Fruit fly (Drosophila melanogaster) Kc167 (cell line): Measurements from ENCODE around the gene Pat1.

ENCODE experiments used
- Sin3A ChIP-seq: fragments of >200 bp; optimal IDR thresholded peaks from 2 replicates; lab custom pipeline; 2018; ENCODE audit warnings: missing external identifiers
- h ChIP-seq: fragments of >200 bp; optimal IDR thresholded peaks from 3 replicates; lab custom pipeline; 2018; ENCODE audit warnings: missing external identifiers
- insv ChIP-seq: fragments of >200 bp; optimal IDR thresholded peaks from 3 replicates; lab custom pipeline; 2018; ENCODE audit warnings: missing external identifiers
- psq ChIP-seq: fragments of >200 bp; optimal IDR thresholded peaks from 2 replicates; lab custom pipeline; 2017; ENCODE audit warnings: missing external identifiers
- ttk ChIP-seq: sonication (Bioruptor generic); optimal IDR thresholded peaks from 2 replicates; lab custom pipeline; 2017; ENCODE audit warnings: missing external identifiers

DNA sequence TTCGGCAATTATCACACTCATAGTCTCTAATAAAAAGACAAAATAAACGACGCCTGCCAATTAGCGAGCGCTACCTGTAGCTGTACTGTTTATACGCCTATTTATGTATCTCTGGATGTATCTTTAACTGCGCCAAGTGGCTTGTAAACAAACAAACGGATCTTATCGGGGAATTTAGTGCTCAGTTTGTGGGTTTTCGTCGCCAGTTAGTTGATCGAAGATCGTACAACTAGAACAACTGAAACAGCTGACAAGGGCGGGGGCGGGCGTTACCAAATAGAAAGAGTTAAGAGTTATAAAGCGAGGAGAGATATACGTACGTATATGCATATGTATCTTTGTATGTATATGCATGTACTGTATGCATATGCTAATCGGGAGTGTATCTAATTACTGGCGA, 43.6 kb upstream of the Pat1 start:
- TF ChIP-seq ttk (lab: Kevin White, UChicago) (no peak), h (lab: Kevin White, UChicago) (no peak), psq (no peak), insv (lab: Kevin White, UChicago) (no peak), Sin3A (no peak)
